Fruit fly (Drosophila melanogaster) whole organism, embryonic: ENCODE data around the gene Ask1.
A peak's percentile ranks its signal among the peaks of the same experiment; 100 is the strongest.

Experiments used
- ATbp ChIP-seq: fragments of 200-800 bp; sonication (Bioruptor generic); optimal IDR thresholded peaks from 2 replicates; lab custom pipeline; 2017; ENCODE audit warnings: missing biosample characterization, mild to moderate bottlenecking, missing genetic modification characterization, missing genetic modification reagents
- Adf1 ChIP-seq: fragments of 200-800 bp; sonication (Bioruptor generic); IDR thresholded peaks from 2 replicates; pipeline ENCODE4 v1.3.6; 2022; ENCODE audit warnings: missing biosample characterization, missing genetic modification characterization
- Atf-2 ChIP-seq: fragments of 200-800 bp; sonication (Bioruptor generic); optimal IDR thresholded peaks from 2 replicates; lab custom pipeline; 2016; ENCODE audit warnings: missing biosample characterization, missing genetic modification characterization
- Awh ChIP-seq: fragments of 200-800 bp; sonication (Bioruptor generic); IDR thresholded peaks from 2 replicates; pipeline ENCODE4, ENCODE4 v1.3.6; 2022; ENCODE audit warnings: missing biosample characterization, missing genetic modification characterization
- CG11504 ChIP-seq: fragments of 200-800 bp; sonication (Bioruptor generic); optimal IDR thresholded peaks from 3 replicates; lab custom pipeline; 2019; ENCODE audit warnings: missing biosample characterization, mild to moderate bottlenecking, missing genetic modification characterization, moderate library complexity
- CG12942 ChIP-seq: fragments of 200-800 bp; sonication (Bioruptor generic); optimal IDR thresholded peaks from 3 replicates; lab custom pipeline; 2016; ENCODE audit warnings: missing biosample characterization, missing genetic modification characterization
- CG14014 ChIP-seq: fragments of 200-800 bp; sonication (Bioruptor generic); IDR thresholded peaks from 2 replicates; pipeline ENCODE4 v1.3.6; 2022; ENCODE audit warnings: missing biosample characterization, missing genetic modification characterization
- CG14710 ChIP-seq: fragments of 200-800 bp; sonication (Bioruptor generic); optimal IDR thresholded peaks from 3 replicates; lab custom pipeline; 2019; ENCODE audit warnings: missing biosample characterization, mild to moderate bottlenecking, missing genetic modification characterization, moderate library complexity
- CG14860 ChIP-seq: fragments of 200-800 bp; sonication (Bioruptor generic); IDR thresholded peaks from 3 replicates; pipeline ENCODE4 v1.3.6; 2022; ENCODE audit warnings: missing biosample characterization, missing genetic modification characterization; ENCODE audit not compliant: partially characterized antibody
- CG17359 ChIP-seq: fragments of 200-800 bp; sonication (Bioruptor generic); optimal IDR thresholded peaks from 3 replicates; lab custom pipeline; 2018; ENCODE audit warnings: missing biosample characterization, mild to moderate bottlenecking, missing genetic modification characterization, moderate library complexity
- CG30403 ChIP-seq: fragments of 200-800 bp; sonication (Bioruptor generic); optimal IDR thresholded peaks from 3 replicates; lab custom pipeline; 2016; ENCODE audit warnings: missing biosample characterization, missing genetic modification characterization
- CG3065 ChIP-seq: fragments of 200-800 bp; sonication (Bioruptor generic); optimal IDR thresholded peaks from 2 replicates; lab custom pipeline; 2016; ENCODE audit warnings: missing biosample characterization, missing genetic modification characterization
- CG32767 ChIP-seq: fragments of 200-800 bp; sonication (Bioruptor generic); IDR thresholded peaks from 2 replicates; pipeline ENCODE4 v1.3.6; 2022; ENCODE audit warnings: missing biosample characterization, missing genetic modification characterization
- CG43689 ChIP-seq: fragments of 200-800 bp; sonication (Bioruptor generic); IDR thresholded peaks from 2 replicates; pipeline ENCODE4 v1.3.6; 2022; ENCODE audit warnings: missing biosample characterization, missing genetic modification characterization
- CG4820 ChIP-seq: fragments of 200-800 bp; sonication (Bioruptor generic); optimal IDR thresholded peaks from 3 replicates; lab custom pipeline; 2016; ENCODE audit warnings: missing biosample characterization, missing genetic modification characterization
- CG5245 ChIP-seq: fragments of 200-800 bp; sonication (Bioruptor generic); optimal IDR thresholded peaks from 3 replicates; lab custom pipeline; 2016; ENCODE audit warnings: missing biosample characterization, missing genetic modification characterization
- CG6791 ChIP-seq: fragments of 200-800 bp; sonication (Bioruptor generic); IDR thresholded peaks from 3 replicates; pipeline ENCODE4 v1.3.6; 2022; ENCODE audit warnings: missing biosample characterization, missing genetic modification characterization; ENCODE audit not compliant: partially characterized antibody
- CG7357 ChIP-seq: fragments of 200-800 bp; sonication (Bioruptor generic); IDR thresholded peaks from 3 replicates; pipeline ENCODE4 v1.3.6; 2022; ENCODE audit warnings: missing biosample characterization, missing genetic modification characterization
- CG7556 ChIP-seq: fragments of 200-800 bp; sonication (Bioruptor generic); optimal IDR thresholded peaks from 2 replicates; lab custom pipeline; 2017; ENCODE audit warnings: missing biosample characterization, mild to moderate bottlenecking, missing genetic modification characterization
- Fer3 ChIP-seq: fragments of 200-800 bp; sonication (Bioruptor generic); optimal IDR thresholded peaks from 2 replicates; lab custom pipeline; 2018; ENCODE audit warnings: missing biosample characterization, mild to moderate bottlenecking, missing genetic modification characterization, moderate library complexity
- Hey ChIP-seq: fragments of 200-800 bp; sonication (Bioruptor generic); optimal IDR thresholded peaks from 3 replicates; lab custom pipeline; 2018; ENCODE audit warnings: missing biosample characterization, mild to moderate bottlenecking, missing genetic modification characterization
- Lpt ChIP-seq: fragments of >200 bp; optimal IDR thresholded peaks from 2 replicates; lab custom pipeline; 2018; ENCODE audit warnings: missing biosample characterization, missing genetic modification characterization
- Optix ChIP-seq: fragments of 200-800 bp; sonication (Bioruptor generic); IDR thresholded peaks from 3 replicates; pipeline ENCODE4 v1.3.6; 2022; ENCODE audit warnings: missing biosample characterization, missing genetic modification characterization
- Rx ChIP-seq: fragments of 200-800 bp; sonication (Bioruptor generic); IDR thresholded peaks from 2 replicates; pipeline ENCODE4 v1.3.6; 2022; ENCODE audit warnings: missing biosample characterization, missing genetic modification characterization
- Six4 ChIP-seq: fragments of 200-800 bp; sonication (Bioruptor generic); optimal IDR thresholded peaks from 2 replicates; lab custom pipeline; 2016; ENCODE audit warnings: missing biosample characterization, missing genetic modification characterization
- Tbp ChIP-seq: fragments of >200 bp; optimal IDR thresholded peaks from 2 replicates; lab custom pipeline; 2018; ENCODE audit warnings: missing biosample characterization, missing genetic modification characterization
- Usf ChIP-seq: fragments of 200-800 bp; sonication (Bioruptor generic); optimal IDR thresholded peaks from 2 replicates; lab custom pipeline; 2017; ENCODE audit warnings: missing genotype, missing biosample characterization, missing genetic modification characterization
- ash1 ChIP-seq: fragments of 200-800 bp; sonication (Bioruptor generic); optimal IDR thresholded peaks from 2 replicates; lab custom pipeline; 2018; ENCODE audit warnings: missing biosample characterization, mild to moderate bottlenecking, missing genetic modification characterization
- ato ChIP-seq: fragments of 200-800 bp; sonication (Bioruptor generic); IDR thresholded peaks from 2 replicates; pipeline ENCODE4 v1.3.6; 2022; ENCODE audit warnings: missing biosample characterization, missing genetic modification characterization; ENCODE audit not compliant: partially characterized antibody
- ci ChIP-seq: fragments of 200-800 bp; sonication (Bioruptor generic); IDR thresholded peaks from 3 replicates; pipeline ENCODE4 v1.3.6; 2022; ENCODE audit warnings: missing biosample characterization, missing genetic modification characterization
- dmrt11E ChIP-seq: fragments of 200-800 bp; sonication (Bioruptor generic); optimal IDR thresholded peaks from 3 replicates; lab custom pipeline; 2018; ENCODE audit warnings: missing biosample characterization, mild to moderate bottlenecking, missing genetic modification characterization, moderate library complexity
- fd96Cb ChIP-seq: fragments of 200-800 bp; sonication (Bioruptor generic); optimal IDR thresholded peaks from 2 replicates; lab custom pipeline; 2018; ENCODE audit warnings: missing biosample characterization, mild to moderate bottlenecking, missing genetic modification characterization, moderate library complexity
- ftz-f1 ChIP-seq: fragments of 200-800 bp; sonication (Bioruptor generic); optimal IDR thresholded peaks from 2 replicates; lab custom pipeline; 2016; ENCODE audit warnings: missing biosample characterization, missing genetic modification characterization
- gcm ChIP-seq: fragments of 200-800 bp; sonication (Bioruptor generic); optimal IDR thresholded peaks from 2 replicates; lab custom pipeline; 2019; ENCODE audit warnings: missing biosample characterization, mild to moderate bottlenecking, missing genetic modification characterization, moderate library complexity
- gem ChIP-seq: fragments of 200-800 bp; sonication (Bioruptor generic); optimal IDR thresholded peaks from 2 replicates; lab custom pipeline; 2019; ENCODE audit warnings: missing biosample characterization, mild to moderate bottlenecking, missing genetic modification characterization, moderate library complexity
- grn ChIP-seq: fragments of 200-800 bp; sonication (Bioruptor generic); optimal IDR thresholded peaks from 3 replicates; lab custom pipeline; 2017; ENCODE audit warnings: missing biosample characterization, missing genetic modification characterization
- her ChIP-seq: fragments of 200-800 bp; sonication (Bioruptor generic); optimal IDR thresholded peaks from 2 replicates; lab custom pipeline; 2016; ENCODE audit warnings: missing biosample characterization, missing genetic modification characterization
- lab ChIP-seq: fragments of 200-800 bp; sonication (Bioruptor generic); optimal IDR thresholded peaks from 3 replicates; lab custom pipeline; 2017; ENCODE audit warnings: missing biosample characterization, missing genetic modification characterization, mild to moderate bottlenecking, moderate library complexity, missing genetic modification reagents
- maf-S ChIP-seq: fragments of 200-800 bp; sonication (Bioruptor generic); optimal IDR thresholded peaks from 2 replicates; lab custom pipeline; 2016; ENCODE audit warnings: missing biosample characterization, missing genetic modification characterization
- nom ChIP-seq: fragments of 200-800 bp; sonication (Bioruptor generic); optimal IDR thresholded peaks from 2 replicates; lab custom pipeline; 2017; ENCODE audit warnings: missing biosample characterization, missing genetic modification characterization, mild to moderate bottlenecking, moderate library complexity, missing genetic modification reagents
- odd ChIP-seq: fragments of 200-800 bp; sonication (Bioruptor generic); optimal IDR thresholded peaks from 2 replicates; lab custom pipeline; 2017; ENCODE audit warnings: missing biosample characterization, mild to moderate bottlenecking, missing genetic modification characterization
- pfk ChIP-seq: fragments of 200-800 bp; sonication (Bioruptor generic); optimal IDR thresholded peaks from 2 replicates; lab custom pipeline; 2018; ENCODE audit warnings: missing biosample characterization, mild to moderate bottlenecking, missing genetic modification characterization, moderate library complexity
- row ChIP-seq: fragments of 200-800 bp; sonication (Bioruptor generic); IDR thresholded peaks from 3 replicates; pipeline ENCODE4 v1.3.6; 2022; ENCODE audit warnings: missing biosample characterization, missing genetic modification characterization
- sens ChIP-seq: fragments of 200-800 bp; sonication (Bioruptor generic); peaks from one replicate; lab custom pipeline; 2016; ENCODE audit warnings: missing biosample characterization, missing genetic modification characterization
- slbo ChIP-seq: fragments of 200-800 bp; sonication (Bioruptor generic); IDR thresholded peaks from 2 replicates; pipeline ENCODE4 v1.3.6; 2022; ENCODE audit warnings: missing biosample characterization, missing genetic modification characterization
- sqz ChIP-seq: fragments of 200-800 bp; sonication (Bioruptor generic); optimal IDR thresholded peaks from 3 replicates; lab custom pipeline; 2018; ENCODE audit warnings: missing biosample characterization, mild to moderate bottlenecking, missing genetic modification characterization
- ssp ChIP-seq: fragments of 200-800 bp; sonication (Bioruptor generic); IDR thresholded peaks from 2 replicates; pipeline ENCODE4 v1.3.6; 2022; ENCODE audit warnings: missing biosample characterization, missing genetic modification characterization
- tap ChIP-seq: fragments of 200-800 bp; optimal IDR thresholded peaks from 3 replicates; lab custom pipeline; 2019; ENCODE audit warnings: missing biosample characterization, mild to moderate bottlenecking, missing genetic modification characterization, moderate library complexity
- tio ChIP-seq: fragments of 200-800 bp; sonication (Bioruptor generic); optimal IDR thresholded peaks from 2 replicates; lab custom pipeline; 2017; ENCODE audit warnings: missing biosample characterization, missing genetic modification characterization, inconsistent platforms
- zen2 ChIP-seq: fragments of 200-800 bp; sonication (Bioruptor generic); IDR thresholded peaks from 3 replicates; pipeline ENCODE4 v1.3.6; 2022; ENCODE audit warnings: missing biosample characterization, missing genetic modification characterization; ENCODE audit not compliant: partially characterized antibody

The Ask1 gene

DNA sequence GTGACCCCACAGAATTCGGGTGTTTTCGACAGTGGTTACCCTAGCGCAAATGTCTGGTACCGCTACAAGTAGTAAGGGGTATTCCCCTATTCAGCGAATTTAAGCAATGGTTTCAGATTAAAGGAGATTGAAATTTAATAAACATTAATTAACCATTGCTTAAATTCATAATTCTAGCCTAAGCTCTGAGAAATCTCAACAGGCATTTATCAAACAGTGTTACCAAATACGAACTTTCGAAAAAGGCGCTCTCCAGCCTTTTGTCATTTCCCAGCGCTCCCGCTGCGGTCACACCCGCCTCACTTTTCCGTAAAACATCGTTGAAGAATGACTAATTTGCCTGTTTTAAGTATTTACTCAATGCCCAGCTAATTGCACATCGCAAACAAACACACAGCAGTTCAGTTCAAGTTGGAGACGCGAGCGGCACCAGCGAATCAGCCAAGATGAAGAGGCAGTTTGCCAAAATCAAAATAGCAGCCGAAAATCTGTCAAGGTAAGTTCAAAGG lies 25.4 kb downstream of the Ask1 start, which contains the start of the genes Surf6 and RhoGAP92B (continued):
- no peak for TF ChIP-seq Lpt (GFP tag; lab: Kevin White, UChicago)
- TF ChIP-seq her: peak; percentile 63
- peak; percentile 62 for TF ChIP-seq CG17359 (tag; lab: Kevin White, UChicago)
- no peak for TF ChIP-seq CG43689 (GFP tag; lab: Robert Waterston, UW)
- no peak for TF ChIP-seq Awh
- TF ChIP-seq tio (GFP tag; lab: Kevin White, UChicago): no peak
- TF ChIP-seq CG30403 (GFP tag; lab: Kevin White, UChicago): peak; percentile 43
- TF ChIP-seq CG14710 (tag; lab: Kevin White, UChicago): peak; percentile 100
- peak; percentile 79 for TF ChIP-seq lab (GFP tag; lab: Kevin White, UChicago)
- TF ChIP-seq CG32767: peak; percentile 60
- peak; percentile 12 for TF ChIP-seq CG3065
- peak; percentile 47 for TF ChIP-seq odd (GFP tag; lab: Kevin White, UChicago)
- TF ChIP-seq CG7357 (GFP tag; lab: Robert Waterston, UW): no peak
- peak; percentile 49 for TF ChIP-seq CG12942 (GFP tag; lab: Kevin White, UChicago)
- TF ChIP-seq row (GFP tag; lab: Robert Waterston, UW): peak; percentile 71
- TF ChIP-seq ATbp (GFP tag; lab: Kevin White, UChicago): no peak
- peak; percentile 9 for TF ChIP-seq fd96Cb (tag; lab: Kevin White, UChicago)
- TF ChIP-seq tap (tag; lab: Kevin White, UChicago): peak; percentile 2
- TF ChIP-seq Tbp (GFP tag; lab: Kevin White, UChicago): peak; percentile 10
- peak; percentile 5 for TF ChIP-seq grn (GFP tag; lab: Kevin White, UChicago)
- no peak for TF ChIP-seq zen2 (GFP tag; lab: Robert Waterston, UW)
- TF ChIP-seq ftz-f1 (GFP tag; lab: Kevin White, UChicago): peak; percentile 51
- no peak for TF ChIP-seq sqz
- TF ChIP-seq CG11504 (tag; lab: Kevin White, UChicago): peak; percentile 69
- no peak for TF ChIP-seq Hey (tag; lab: Kevin White, UChicago)
- TF ChIP-seq gem (tag; lab: Kevin White, UChicago): peak; percentile 61
- TF ChIP-seq nom (GFP tag; lab: Kevin White, UChicago): peak; percentile 78
- peak; percentile 33 for TF ChIP-seq Atf-2 (GFP tag; lab: Kevin White, UChicago)
- peak; percentile 96 for TF ChIP-seq sens
- TF ChIP-seq Adf1 (GFP tag; lab: Robert Waterston, UW): peak; percentile 52
- peak; percentile 63 for TF ChIP-seq gcm (GFP tag; lab: Kevin White, UChicago)
- TF ChIP-seq CG7556: peak; percentile 36
- TF ChIP-seq ash1 (GFP tag; lab: Kevin White, UChicago): no peak
- 0 out of 3 replicates have a peak, but pooled peaks have one; percentile 43 for TF ChIP-seq CG6791 (GFP tag; lab: Robert Waterston, UW)
- TF ChIP-seq ci: peak; percentile 65; the same call in 1 of the 3 replicates
- TF ChIP-seq slbo (GFP tag; lab: Robert Waterston, UW): peak; percentile 38
- peak; percentile 19 for TF ChIP-seq maf-S (GFP tag; lab: Kevin White, UChicago)
- TF ChIP-seq CG14014: peak; percentile 45; the same call in 1 of the 2 replicates
- peak; percentile 24 for TF ChIP-seq Six4
- no peak for TF ChIP-seq Rx (GFP tag; lab: Robert Waterston, UW)
- peak; percentile 55 for TF ChIP-seq Fer3 (tag; lab: Kevin White, UChicago)
- TF ChIP-seq CG14860 (GFP tag; lab: Robert Waterston, UW): no peak
- 0 out of 2 replicates have a peak, but pooled peaks have one; percentile 20 for TF ChIP-seq ssp (GFP tag; lab: Robert Waterston, UW)
- peak; percentile 50 for TF ChIP-seq dmrt11E (tag; lab: Kevin White, UChicago)
- peak; percentile 0 for TF ChIP-seq pfk (GFP tag; lab: Kevin White, UChicago)
- 0 out of 3 replicates have a peak, but pooled peaks have one; percentile 41 for TF ChIP-seq Optix (GFP tag; lab: Robert Waterston, UW)
- TF ChIP-seq CG4820: peak; percentile 53
- no peak for TF ChIP-seq ato (GFP tag; lab: Robert Waterston, UW)
- no peak for TF ChIP-seq Usf
- TF ChIP-seq CG5245: peak; percentile 17
